Fruit fly (Drosophila melanogaster): ENCODE data around the gene CG2887.

The CG2887 gene

DNA sequence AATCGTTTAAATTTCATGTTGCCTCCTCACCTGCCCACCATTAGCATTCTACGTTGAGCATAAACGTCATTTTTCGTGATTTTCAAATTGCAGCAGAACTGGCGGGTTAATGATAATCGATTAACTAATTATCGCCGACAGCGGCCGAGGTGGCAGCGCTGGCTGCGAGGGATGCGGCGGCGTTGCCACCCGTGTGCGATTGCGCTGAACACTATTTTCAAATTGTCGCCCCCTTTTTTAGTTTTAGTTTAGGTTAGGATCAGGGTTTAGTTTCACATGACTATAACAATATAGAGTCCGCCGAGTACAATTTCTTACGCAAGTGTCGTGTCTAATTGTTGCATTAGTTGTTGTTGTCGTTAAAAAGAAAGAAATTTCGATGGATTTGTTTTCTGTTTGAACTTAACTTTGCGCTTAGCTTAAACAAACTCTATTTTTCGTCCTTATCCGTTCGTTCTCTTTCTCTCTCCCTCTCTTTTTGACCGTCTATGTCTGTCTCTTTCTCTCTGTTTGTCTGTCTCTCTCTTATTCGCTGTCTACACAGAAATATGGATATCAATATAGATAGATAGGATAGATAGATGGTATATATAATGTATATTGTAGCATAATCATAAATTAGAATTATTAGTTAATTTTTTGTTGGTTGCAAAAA, 15.1 kb downstream of the CG2887 start (continued):
- TF ChIP-seq tio (GFP tag; optimal IDR thresholded peaks at IDR 0.05) = no peak
- TF ChIP-seq CG15514 (GFP tag; optimal IDR thresholded peaks at IDR 0.05) = peak; percentile 69
- peak; percentile 91 for TF ChIP-seq bigmax (GFP tag; optimal IDR thresholded peaks at IDR 0.05)
- peak; percentile 26 for TF ChIP-seq CG14710 (tag; optimal IDR thresholded peaks at IDR 0.05)
- peak; percentile 55; the same call in 1 of the 2 replicates for TF ChIP-seq nerfin-2 (GFP tag; IDR thresholded peaks at IDR 0.05; ENCODE audit: partially characterized antibody)
- peak; percentile 53 for TF ChIP-seq CG3847 (GFP tag; IDR thresholded peaks at IDR 0.05)
- TF ChIP-seq CTCF (GFP tag; optimal IDR thresholded peaks at IDR 0.05) = peak; percentile 24
- peak; percentile 36 for TF ChIP-seq Antp (GFP tag; optimal IDR thresholded peaks at IDR 0.05)
- no peak for TF ChIP-seq otp (GFP tag; IDR thresholded peaks at IDR 0.05)
- TF ChIP-seq chinmo (GFP tag; IDR thresholded peaks at IDR 0.05; ENCODE audit: partially characterized antibody) = peak; percentile 77; the same call in 2 of the 4 replicates
- 0 out of 3 replicates have a peak, but pooled peaks have one; percentile 41 for TF ChIP-seq CG14860 (GFP tag; IDR thresholded peaks at IDR 0.05; ENCODE audit: partially characterized antibody)
- TF ChIP-seq CG17186 (GFP tag; optimal IDR thresholded peaks at IDR 0.05) = peak; percentile 61
- no peak for TF ChIP-seq jing (GFP tag; optimal IDR thresholded peaks at IDR 0.05)
- TF ChIP-seq CG5953 (GFP tag; IDR thresholded peaks at IDR 0.05) = no peak
- TF ChIP-seq CG10209 (GFP tag; optimal IDR thresholded peaks at IDR 0.05) = no peak
- TF ChIP-seq CG14667 (GFP tag; IDR thresholded peaks at IDR 0.05) = no peak
- peak; percentile 23 for TF ChIP-seq CG10267 (tag; optimal IDR thresholded peaks at IDR 0.05)
- TF ChIP-seq zf30C (GFP tag; optimal IDR thresholded peaks at IDR 0.05) = no peak
- TF ChIP-seq CG12236 (GFP tag; optimal IDR thresholded peaks at IDR 0.05) = no peak
- TF ChIP-seq sim (GFP tag; IDR thresholded peaks at IDR 0.05) = no peak
- peak; percentile 70 for TF ChIP-seq bbx (GFP tag; IDR thresholded peaks at IDR 0.05; ENCODE audit: partially characterized antibody)
- TF ChIP-seq Six4 (GFP tag; optimal IDR thresholded peaks at IDR 0.05) = no peak
- TF ChIP-seq fu2 (GFP tag; optimal IDR thresholded peaks at IDR 0.05) = no peak
- TF ChIP-seq CG10654 (GFP tag; optimal IDR thresholded peaks at IDR 0.05) = no peak
- peak; percentile 20 for TF ChIP-seq shn (GFP tag; optimal IDR thresholded peaks at IDR 0.05)
- peak; percentile 33; the same call in 1 of the 3 replicates for TF ChIP-seq CG34224 (GFP tag; IDR thresholded peaks at IDR 0.05; ENCODE audit: partially characterized antibody)
- TF ChIP-seq dan (GFP tag; IDR thresholded peaks at IDR 0.05) = no peak
- TF ChIP-seq CHES-1-like (GFP tag; optimal IDR thresholded peaks at IDR 0.05) = no peak
- peak; percentile 13 for TF ChIP-seq mam (GFP tag; optimal IDR thresholded peaks at IDR 0.05)
- peak; percentile 12 for TF ChIP-seq MESR4 (GFP tag; optimal IDR thresholded peaks at IDR 0.05)
- TF ChIP-seq CG32532 (GFP tag; IDR thresholded peaks at IDR 0.05) = 0 out of 2 replicates have a peak, but pooled peaks have one; percentile 44
- TF ChIP-seq CG6813 (GFP tag; optimal IDR thresholded peaks at IDR 0.05) = no peak
- peak; percentile 7 for TF ChIP-seq CG4424 (GFP tag; optimal IDR thresholded peaks at IDR 0.05)
- TF ChIP-seq Chrac-16 (GFP tag; optimal IDR thresholded peaks at IDR 0.05) = no peak
- TF ChIP-seq ewg (GFP tag; optimal IDR thresholded peaks at IDR 0.05) = peak; percentile 41
- TF ChIP-seq trem (tag; optimal IDR thresholded peaks at IDR 0.05) = peak; percentile 84
- TF ChIP-seq Bgb (GFP tag; IDR thresholded peaks at IDR 0.05; ENCODE audit: partially characterized antibody) = peak; percentile 68; the same call in 1 of the 2 replicates
- TF ChIP-seq Atf6 (GFP tag; IDR thresholded peaks at IDR 0.05) = 0 out of 2 replicates have a peak, but pooled peaks have one; percentile 29
- TF ChIP-seq CG11560 (tag; IDR thresholded peaks at IDR 0.05) = peak; percentile 14; the same call in 1 of the 3 replicates
- no peak for TF ChIP-seq Trl (optimal IDR thresholded peaks at IDR 0.05)
- peak; percentile 23 for TF ChIP-seq Trl (GFP tag; optimal IDR thresholded peaks at IDR 0.05)
- TF ChIP-seq zen (tag; optimal IDR thresholded peaks at IDR 0.05) = peak; percentile 32
- TF ChIP-seq H15 (GFP tag; IDR thresholded peaks at IDR 0.05) = no peak
- no peak for TF ChIP-seq wor (GFP tag; IDR thresholded peaks at IDR 0.05)
- 0 out of 2 replicates have a peak, but pooled peaks have one; percentile 6 for TF ChIP-seq CG9932 (GFP tag; IDR thresholded peaks at IDR 0.05)
- TF ChIP-seq CG8290 (GFP tag; optimal IDR thresholded peaks at IDR 0.05) = peak; percentile 28
- peak in 1 of 2 experiments; percentile 28 for TF ChIP-seq CG8290 (tag; optimal IDR thresholded peaks at IDR 0.05)
- TF ChIP-seq phol (tag; optimal IDR thresholded peaks at IDR 0.05) = peak; percentile 50
- TF ChIP-seq CG11398 (GFP tag; optimal IDR thresholded peaks at IDR 0.05) = no peak
- TF ChIP-seq her (GFP tag; optimal IDR thresholded peaks at IDR 0.05) = peak; percentile 44
